Fruit fly (Drosophila melanogaster) whole organism, embryonic: ENCODE results near the gene CG33640.

Experiments used
- Atf-2 ChIP-seq: fragments of 200-800 bp; sonication (Bioruptor generic); optimal IDR thresholded peaks from 2 replicates; lab custom pipeline; 2016; ENCODE audit warnings: missing biosample characterization, missing genetic modification characterization
- CG10209 ChIP-seq: fragments of 200-800 bp; sonication (Bioruptor generic); optimal IDR thresholded peaks from 3 replicates; lab custom pipeline; 2017; ENCODE audit warnings: missing biosample characterization, mild to moderate bottlenecking, missing genetic modification characterization, missing genetic modification reagents
- CG12071 ChIP-seq: fragments of 200-800 bp; sonication (Bioruptor generic); optimal IDR thresholded peaks from 3 replicates; lab custom pipeline; 2018; ENCODE audit warnings: missing biosample characterization, mild to moderate bottlenecking, missing genetic modification characterization
- CG12155 ChIP-seq: fragments of 200-800 bp; sonication (Bioruptor generic); optimal IDR thresholded peaks from 3 replicates; lab custom pipeline; 2016; ENCODE audit warnings: missing biosample characterization, missing genetic modification characterization
- CG12236 ChIP-seq: fragments of 200-800 bp; sonication (Bioruptor generic); optimal IDR thresholded peaks from 2 replicates; lab custom pipeline; 2016; ENCODE audit warnings: missing biosample characterization, missing genetic modification characterization
- CG13624 ChIP-seq: fragments of 200-800 bp; sonication (Bioruptor generic); optimal IDR thresholded peaks from 2 replicates; lab custom pipeline; 2016; ENCODE audit warnings: missing biosample characterization, missing genetic modification characterization
- CG13775 ChIP-seq: fragments of 200-800 bp; sonication (Bioruptor generic); optimal IDR thresholded peaks from 3 replicates; lab custom pipeline; 2017; ENCODE audit warnings: missing biosample characterization, mild to moderate bottlenecking, missing genetic modification characterization
- CG14050 ChIP-seq: fragments of 200-800 bp; sonication (Bioruptor generic); IDR thresholded peaks from 3 replicates; pipeline ENCODE4 v1.3.6; 2022; ENCODE audit warnings: missing biosample characterization, missing genetic modification characterization
- CG14667 ChIP-seq: fragments of 200-800 bp; sonication (Bioruptor generic); IDR thresholded peaks from 2 replicates; pipeline ENCODE4 v1.3.6; 2022; ENCODE audit warnings: missing biosample characterization, missing genetic modification characterization
- CG15073 ChIP-seq: fragments of 200-800 bp; sonication (Bioruptor generic); optimal IDR thresholded peaks from 2 replicates; lab custom pipeline; 2016; ENCODE audit warnings: missing biosample characterization, missing genetic modification characterization
- CG1603 ChIP-seq: fragments of 200-800 bp; sonication (Bioruptor generic); optimal IDR thresholded peaks from 2 replicates; lab custom pipeline; 2019; ENCODE audit warnings: missing biosample characterization, mild to moderate bottlenecking, missing genetic modification characterization, moderate library complexity
- CG16813 ChIP-seq: fragments of 200-800 bp; sonication (Bioruptor generic); IDR thresholded peaks from 3 replicates; pipeline ENCODE4 v1.3.6; 2022; ENCODE audit warnings: missing biosample characterization, missing genetic modification characterization; ENCODE audit not compliant: partially characterized antibody
- CG17186 ChIP-seq: fragments of 200-800 bp; sonication (Bioruptor generic); optimal IDR thresholded peaks from 3 replicates; lab custom pipeline; 2017; ENCODE audit warnings: missing biosample characterization, missing genetic modification reagents, missing genetic modification characterization
- CG18476 ChIP-seq: fragments of 200-800 bp; sonication (Bioruptor generic); optimal IDR thresholded peaks from 2 replicates; lab custom pipeline; 2016; ENCODE audit warnings: missing biosample characterization, mild to moderate bottlenecking, missing genetic modification characterization
- CG4282 ChIP-seq: fragments of 200-800 bp; sonication (Bioruptor generic); optimal IDR thresholded peaks from 2 replicates; lab custom pipeline; 2016; ENCODE audit warnings: missing biosample characterization, missing genetic modification characterization
- CG4617 ChIP-seq: fragments of 200-800 bp; sonication (Bioruptor generic); optimal IDR thresholded peaks from 3 replicates; lab custom pipeline; 2016; ENCODE audit warnings: missing biosample characterization, missing genetic modification characterization, borderline replicate concordance
- CG6254 ChIP-seq: fragments of 200-800 bp; sonication (Bioruptor generic); optimal IDR thresholded peaks from 3 replicates; lab custom pipeline; 2017; ENCODE audit warnings: mild to moderate bottlenecking, missing biosample characterization, missing genetic modification reagents, missing genetic modification characterization
- CG6765 ChIP-seq: fragments of 200-800 bp; sonication (Bioruptor generic); optimal IDR thresholded peaks from 3 replicates; lab custom pipeline; 2017; ENCODE audit warnings: missing biosample characterization, mild to moderate bottlenecking, missing genetic modification characterization
- CG6791 ChIP-seq: fragments of 200-800 bp; sonication (Bioruptor generic); IDR thresholded peaks from 3 replicates; pipeline ENCODE4 v1.3.6; 2022; ENCODE audit warnings: missing biosample characterization, missing genetic modification characterization; ENCODE audit not compliant: partially characterized antibody
- CG7839 ChIP-seq: fragments of 200-800 bp; sonication (Bioruptor generic); optimal IDR thresholded peaks from 3 replicates; lab custom pipeline; 2018; ENCODE audit warnings: missing biosample characterization, mild to moderate bottlenecking, missing genetic modification characterization, moderate library complexity
- CG7963 ChIP-seq: fragments of 200-800 bp; sonication (Bioruptor generic); IDR thresholded peaks from 3 replicates; pipeline ENCODE4 v1.3.6; 2022; ENCODE audit warnings: missing biosample characterization, missing genetic modification characterization; ENCODE audit not compliant: partially characterized antibody
- CG8089 ChIP-seq: fragments of 200-800 bp; sonication (Bioruptor generic); optimal IDR thresholded peaks from 3 replicates; lab custom pipeline; 2016; ENCODE audit warnings: missing biosample characterization, missing genetic modification characterization
- CG8478 ChIP-seq: fragments of >200 bp; optimal IDR thresholded peaks from 2 replicates; lab custom pipeline; 2018
- CG9437 ChIP-seq: fragments of 200-800 bp; sonication (Bioruptor generic); optimal IDR thresholded peaks from 2 replicates; lab custom pipeline; 2018; ENCODE audit warnings: missing biosample characterization, mild to moderate bottlenecking, missing genetic modification characterization
- D19B ChIP-seq: fragments of 200-800 bp; sonication (Bioruptor generic); optimal IDR thresholded peaks from 2 replicates; lab custom pipeline; 2017; ENCODE audit warnings: missing biosample characterization, mild to moderate bottlenecking, missing genetic modification characterization
- H2.0 ChIP-seq: fragments of 200-800 bp; sonication (Bioruptor generic); IDR thresholded peaks from 2 replicates; pipeline ENCODE4 v1.3.6; 2022; ENCODE audit warnings: missing biosample characterization, missing genetic modification characterization
- HLH3B ChIP-seq: fragments of 200-800 bp; sonication (Bioruptor generic); IDR thresholded peaks from 2 replicates; pipeline ENCODE4 v1.3.6; 2022; ENCODE audit warnings: missing biosample characterization, missing genetic modification characterization
- Kr ChIP-seq: fragments of 200-800 bp; sonication (Bioruptor generic); optimal IDR thresholded peaks from 2 replicates; lab custom pipeline; 2017; ENCODE audit warnings: missing biosample characterization, mild to moderate bottlenecking, missing genetic modification characterization
- Mrtf ChIP-seq: fragments of 200-800 bp; sonication (Bioruptor generic); IDR thresholded peaks from 3 replicates; pipeline ENCODE4 v1.3.6; 2022; ENCODE audit warnings: missing biosample characterization, missing genetic modification characterization
- Optix ChIP-seq: fragments of 200-800 bp; sonication (Bioruptor generic); IDR thresholded peaks from 3 replicates; pipeline ENCODE4 v1.3.6; 2022; ENCODE audit warnings: missing biosample characterization, missing genetic modification characterization
- Rx ChIP-seq: fragments of 200-800 bp; sonication (Bioruptor generic); IDR thresholded peaks from 2 replicates; pipeline ENCODE4 v1.3.6; 2022; ENCODE audit warnings: missing biosample characterization, missing genetic modification characterization
- Sox102F ChIP-seq: fragments of 200-800 bp; sonication (Bioruptor generic); optimal IDR thresholded peaks from 2 replicates; lab custom pipeline; 2018; ENCODE audit warnings: missing biosample characterization, mild to moderate bottlenecking, missing genetic modification characterization, moderate library complexity
- YL-1 ChIP-seq: fragments of 200-800 bp; sonication (Bioruptor generic); optimal IDR thresholded peaks from 3 replicates; lab custom pipeline; 2017; ENCODE audit warnings: missing biosample characterization, mild to moderate bottlenecking, missing genetic modification characterization
- ab ChIP-seq: fragments of 200-800 bp; sonication (Bioruptor generic); optimal IDR thresholded peaks from 2 replicates; lab custom pipeline; 2016; ENCODE audit warnings: missing biosample characterization, missing genetic modification characterization
- abd-A ChIP-seq: fragments of 200-800 bp; sonication (Bioruptor generic); optimal IDR thresholded peaks from 3 replicates; lab custom pipeline; 2019; ENCODE audit warnings: missing biosample characterization, mild to moderate bottlenecking, missing genetic modification characterization, moderate library complexity
- caup ChIP-seq: fragments of 200-800 bp; sonication (Bioruptor generic); optimal IDR thresholded peaks from 3 replicates; lab custom pipeline; 2017; ENCODE audit warnings: missing biosample characterization, mild to moderate bottlenecking, missing genetic modification characterization, moderate library complexity; ENCODE audit not compliant: severe bottlenecking
- da ChIP-seq: fragments of 200-800 bp; sonication (Bioruptor generic); optimal IDR thresholded peaks from 2 replicates; lab custom pipeline; 2016; ENCODE audit warnings: missing biosample characterization, missing genetic modification characterization
- dati ChIP-seq: fragments of 200-800 bp; sonication (Bioruptor generic); IDR thresholded peaks from 2 replicates; pipeline ENCODE4 v1.3.6; 2022; ENCODE audit warnings: missing biosample characterization, missing genetic modification characterization
- disco-r ChIP-seq: fragments of 200-800 bp; sonication (Bioruptor generic); optimal IDR thresholded peaks from 2 replicates; lab custom pipeline; 2016; ENCODE audit warnings: missing biosample characterization, missing genetic modification characterization
- ems ChIP-seq: fragments of 200-800 bp; sonication (Bioruptor generic); optimal IDR thresholded peaks from 3 replicates; lab custom pipeline; 2016; ENCODE audit warnings: missing biosample characterization, missing genetic modification characterization
- gem ChIP-seq: fragments of 200-800 bp; sonication (Bioruptor generic); optimal IDR thresholded peaks from 2 replicates; lab custom pipeline; 2019; ENCODE audit warnings: missing biosample characterization, mild to moderate bottlenecking, missing genetic modification characterization, moderate library complexity
- ind ChIP-seq: fragments of 200-800 bp; sonication (Bioruptor generic); optimal IDR thresholded peaks from 3 replicates; lab custom pipeline; 2016; ENCODE audit warnings: missing biosample characterization, missing genetic modification characterization
- lab ChIP-seq: fragments of 200-800 bp; sonication (Bioruptor generic); optimal IDR thresholded peaks from 3 replicates; lab custom pipeline; 2017; ENCODE audit warnings: missing biosample characterization, missing genetic modification characterization, mild to moderate bottlenecking, moderate library complexity, missing genetic modification reagents
- lov ChIP-seq, 2 experiments: fragments of 200-800 bp in 1 of 2; fragments of >200 bp in 1 of 2; sonication (Bioruptor generic) in 1 of 2; IDR thresholded peaks in 1 of 2; optimal IDR thresholded peaks in 1 of 2; 2 replicates in 1 of 2; 3 replicates in 1 of 2; pipeline versions ENCODE4 v1.3.6 to Lab custom; 2017 to 2022; ENCODE audit warnings: missing biosample characterization in 1 of 2, missing genetic modification characterization in 1 of 2
- nau ChIP-seq: fragments of 200-800 bp; sonication (Bioruptor generic); optimal IDR thresholded peaks from 3 replicates; lab custom pipeline; 2017; ENCODE audit warnings: missing biosample characterization, mild to moderate bottlenecking, missing genetic modification characterization, missing genetic modification reagents
- nerfin-1 ChIP-seq: fragments of 200-800 bp; sonication (Bioruptor generic); optimal IDR thresholded peaks from 3 replicates; lab custom pipeline; 2019; ENCODE audit warnings: missing biosample characterization, mild to moderate bottlenecking, missing genetic modification characterization, moderate library complexity
- otp ChIP-seq: fragments of 200-800 bp; sonication (Bioruptor generic); IDR thresholded peaks from 3 replicates; pipeline ENCODE4, ENCODE4 v1.3.6; 2022; ENCODE audit warnings: missing biosample characterization, missing genetic modification characterization
- pfk ChIP-seq: fragments of 200-800 bp; sonication (Bioruptor generic); optimal IDR thresholded peaks from 2 replicates; lab custom pipeline; 2018; ENCODE audit warnings: missing biosample characterization, mild to moderate bottlenecking, missing genetic modification characterization, moderate library complexity
- so ChIP-seq: fragments of 200-800 bp; sonication (Bioruptor generic); IDR thresholded peaks from 3 replicates; pipeline ENCODE4 v1.3.6; 2022; ENCODE audit warnings: missing biosample characterization, missing genetic modification characterization
- stwl ChIP-seq: fragments of 200-800 bp; sonication (Bioruptor generic); optimal IDR thresholded peaks from 3 replicates; lab custom pipeline; 2018; ENCODE audit warnings: missing biosample characterization, mild to moderate bottlenecking, missing genetic modification characterization, moderate library complexity
- usp ChIP-seq: fragments of >200 bp; optimal IDR thresholded peaks from 2 replicates; lab custom pipeline; 2017; ENCODE audit warnings: missing biosample characterization, missing genetic modification characterization

The CG33640 gene

DNA sequence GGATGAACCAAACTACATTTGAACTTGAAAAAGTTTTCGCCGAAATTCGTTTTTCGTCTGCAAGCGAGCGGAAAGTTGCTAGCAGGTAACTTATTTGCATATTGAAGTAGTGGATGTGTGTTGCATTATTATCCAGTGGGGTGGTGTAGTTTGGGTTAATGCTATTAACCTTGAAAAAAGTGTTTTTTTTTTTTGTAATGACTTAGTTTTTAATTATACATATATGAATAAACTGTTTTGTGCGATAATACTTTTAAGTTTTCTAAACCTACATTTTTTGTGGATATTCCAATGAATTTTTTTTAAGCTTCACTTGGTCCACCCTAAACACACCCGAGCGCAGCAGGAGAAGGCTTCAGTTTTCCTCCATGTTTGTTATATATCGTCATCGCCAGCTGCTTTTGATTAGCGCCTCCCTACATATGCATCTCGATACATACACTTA is 43.4 kb downstream of the CG33640 start (continued):
- TF ChIP-seq nau (GFP tag; lab: Kevin White, UChicago) (peak; percentile 45), CG13775 (peak; percentile 14), Mrtf (GFP tag; lab: Robert Waterston, UW) (no peak), D19B (GFP tag; lab: Kevin White, UChicago) (no peak), pfk (GFP tag; lab: Kevin White, UChicago) (no peak), CG4617 (GFP tag; lab: Kevin White, UChicago) (no peak), lov (optimal IDR thresholded peaks at IDR 0.05; lab: Kevin White, UChicago) (no peak), lov (GFP tag; IDR thresholded peaks at IDR 0.05; lab: Robert Waterston, UW) (no peak), CG9437 (GFP tag; lab: Kevin White, UChicago) (peak; percentile 23), CG6254 (peak; percentile 58), ems (GFP tag; lab: Kevin White, UChicago) (no peak), CG17186 (GFP tag; lab: Kevin White, UChicago) (no peak), CG7839 (peak; percentile 35), CG7963 (GFP tag; lab: Robert Waterston, UW) (no peak), CG8089 (no peak), ab (GFP tag; lab: Kevin White, UChicago) (no peak), CG12155 (GFP tag; lab: Kevin White, UChicago) (no peak), lab (peak; percentile 40), Rx (GFP tag; lab: Robert Waterston, UW) (no peak), CG13624 (no peak), H2.0 (GFP tag; lab: Robert Waterston, UW) (no peak), CG6791 (no peak), stwl (tag; lab: Kevin White, UChicago) (no peak), CG6765 (GFP tag; lab: Kevin White, UChicago) (no peak), CG16813 (no peak), otp (GFP tag; lab: Robert Waterston, UW) (no peak), dati (no peak), CG10209 (GFP tag; lab: Kevin White, UChicago) (peak; percentile 43), CG18476 (GFP tag; lab: Kevin White, UChicago) (no peak), Optix (GFP tag; lab: Robert Waterston, UW) (no peak), HLH3B (no peak), CG14050 (GFP tag; lab: Robert Waterston, UW) (no peak), CG12236 (GFP tag; lab: Kevin White, UChicago) (no peak), abd-A (tag; lab: Kevin White, UChicago) (no peak), Kr (GFP tag; lab: Kevin White, UChicago) (no peak), caup (GFP tag; lab: Kevin White, UChicago) (no peak), gem (tag; lab: Kevin White, UChicago) (peak; percentile 61), Atf-2 (no peak), da (GFP tag; lab: Kevin White, UChicago) (no peak), ind (GFP tag; lab: Kevin White, UChicago) (peak; percentile 4), CG1603 (tag; lab: Kevin White, UChicago) (no peak), so (GFP tag; lab: Robert Waterston, UW) (no peak), disco-r (GFP tag; lab: Kevin White, UChicago) (no peak), CG4282 (no peak), YL-1 (GFP tag; lab: Kevin White, UChicago) (no peak), Sox102F (GFP tag; lab: Kevin White, UChicago) (peak; percentile 70), CG12071 (no peak), CG14667 (GFP tag; lab: Robert Waterston, UW) (no peak), usp (GFP tag; lab: Kevin White, UChicago) (no peak), CG15073 (GFP tag; lab: Kevin White, UChicago) (no peak), nerfin-1 (tag; lab: Kevin White, UChicago) (peak; percentile 37), CG8478 (lab: Kevin White, UChicago) (no peak)
